Fruit fly (Drosophila melanogaster) whole organism, embryonic: Measurements from ENCODE around the gene Ac3.

Experiments used
- Atf-2 ChIP-seq: fragments of 200-800 bp; sonication (Bioruptor generic); optimal IDR thresholded peaks from 2 replicates; lab custom pipeline; 2016; ENCODE audit warnings: missing biosample characterization, missing genetic modification characterization
- Awh ChIP-seq: fragments of 200-800 bp; sonication (Bioruptor generic); IDR thresholded peaks from 2 replicates; pipeline ENCODE4, ENCODE4 v1.3.6; 2022; ENCODE audit warnings: missing biosample characterization, missing genetic modification characterization
- Bteb2 ChIP-seq: fragments of 200-800 bp; sonication (Bioruptor generic); optimal IDR thresholded peaks from 2 replicates; lab custom pipeline; 2016; ENCODE audit warnings: missing biosample characterization, missing genetic modification characterization
- CG10543 ChIP-seq: fragments of 200-800 bp; sonication (Bioruptor generic); optimal IDR thresholded peaks from 3 replicates; lab custom pipeline; 2017; ENCODE audit warnings: missing biosample characterization, mild to moderate bottlenecking, missing genetic modification characterization, moderate library complexity
- CG11398 ChIP-seq: fragments of 200-800 bp; sonication (Bioruptor generic); optimal IDR thresholded peaks from 2 replicates; lab custom pipeline; 2016; ENCODE audit warnings: missing biosample characterization, missing genetic modification characterization
- CG11504 ChIP-seq: fragments of 200-800 bp; sonication (Bioruptor generic); optimal IDR thresholded peaks from 3 replicates; lab custom pipeline; 2019; ENCODE audit warnings: missing biosample characterization, mild to moderate bottlenecking, missing genetic modification characterization, moderate library complexity
- CG11696 ChIP-seq: fragments of 200-800 bp; sonication (Bioruptor generic); IDR thresholded peaks from 2 replicates; pipeline ENCODE4 v1.3.6; 2022; ENCODE audit warnings: missing biosample characterization, missing genetic modification characterization
- CG12219 ChIP-seq: fragments of 200-800 bp; sonication (Bioruptor generic); optimal IDR thresholded peaks from 3 replicates; lab custom pipeline; 2018; ENCODE audit warnings: missing biosample characterization, mild to moderate bottlenecking, missing genetic modification characterization
- CG13624 ChIP-seq: fragments of 200-800 bp; sonication (Bioruptor generic); optimal IDR thresholded peaks from 2 replicates; lab custom pipeline; 2016; ENCODE audit warnings: missing biosample characterization, missing genetic modification characterization
- CG14710 ChIP-seq: fragments of 200-800 bp; sonication (Bioruptor generic); optimal IDR thresholded peaks from 3 replicates; lab custom pipeline; 2019; ENCODE audit warnings: missing biosample characterization, mild to moderate bottlenecking, missing genetic modification characterization, moderate library complexity
- CG14860 ChIP-seq: fragments of 200-800 bp; sonication (Bioruptor generic); IDR thresholded peaks from 3 replicates; pipeline ENCODE4 v1.3.6; 2022; ENCODE audit warnings: missing biosample characterization, missing genetic modification characterization; ENCODE audit not compliant: partially characterized antibody
- CG15696 ChIP-seq: fragments of 200-800 bp; sonication (Bioruptor generic); optimal IDR thresholded peaks from 2 replicates; lab custom pipeline; 2019; ENCODE audit warnings: missing biosample characterization, mild to moderate bottlenecking, missing genetic modification characterization, moderate library complexity
- CG17568 ChIP-seq: fragments of 200-800 bp; sonication (Bioruptor generic); optimal IDR thresholded peaks from 2 replicates; lab custom pipeline; 2018; ENCODE audit warnings: missing biosample characterization, mild to moderate bottlenecking, missing genetic modification characterization, moderate library complexity
- CG2712 ChIP-seq: fragments of 200-800 bp; optimal IDR thresholded peaks from 3 replicates; lab custom pipeline; 2019; ENCODE audit warnings: missing biosample characterization, mild to moderate bottlenecking, missing genetic modification characterization, moderate library complexity
- CG30403 ChIP-seq: fragments of 200-800 bp; sonication (Bioruptor generic); optimal IDR thresholded peaks from 3 replicates; lab custom pipeline; 2016; ENCODE audit warnings: missing biosample characterization, missing genetic modification characterization
- CG34224 ChIP-seq: fragments of 200-800 bp; sonication (Bioruptor generic); IDR thresholded peaks from 3 replicates; pipeline ENCODE4 v1.3.6; 2022; ENCODE audit warnings: missing biosample characterization, missing genetic modification characterization; ENCODE audit not compliant: partially characterized antibody
- CG3995 ChIP-seq: fragments of 200-800 bp; sonication (Bioruptor generic); optimal IDR thresholded peaks from 3 replicates; lab custom pipeline; 2016; ENCODE audit warnings: missing biosample characterization, missing genetic modification characterization
- CG5180 ChIP-seq: fragments of 200-800 bp; sonication (Bioruptor generic); optimal IDR thresholded peaks from 3 replicates; lab custom pipeline; 2017; ENCODE audit warnings: missing biosample characterization, missing genetic modification characterization, mild to moderate bottlenecking, moderate library complexity, missing genetic modification reagents
- CG7556 ChIP-seq: fragments of 200-800 bp; sonication (Bioruptor generic); optimal IDR thresholded peaks from 2 replicates; lab custom pipeline; 2017; ENCODE audit warnings: missing biosample characterization, mild to moderate bottlenecking, missing genetic modification characterization
- CG8281 ChIP-seq: fragments of 200-800 bp; sonication (Bioruptor generic); optimal IDR thresholded peaks from 2 replicates; lab custom pipeline; 2018; ENCODE audit warnings: missing biosample characterization, mild to moderate bottlenecking, missing genetic modification characterization, moderate library complexity
- CG8290 ChIP-seq, 3 experiments: fragments of 200-800 bp; sonication (Bioruptor generic); optimal IDR thresholded peaks; 2 replicates each; lab custom pipeline; 2016 to 2019; ENCODE audit warnings: missing biosample characterization in 3 of 3, missing genetic modification characterization in 3 of 3, mild to moderate bottlenecking in 2 of 3, moderate library complexity in 1 of 3
- CG9817 ChIP-seq: fragments of 200-800 bp; sonication (Bioruptor generic); optimal IDR thresholded peaks from 2 replicates; lab custom pipeline; 2018; ENCODE audit warnings: missing biosample characterization, mild to moderate bottlenecking, missing genetic modification characterization, moderate library complexity
- Dll ChIP-seq: fragments of 200-800 bp; sonication (Bioruptor generic); IDR thresholded peaks from 4 replicates; pipeline ENCODE4 v1.3.6; 2022; ENCODE audit warnings: missing biosample characterization, missing genetic modification characterization; ENCODE audit not compliant: partially characterized antibody
- Drgx ChIP-seq: fragments of 200-800 bp; sonication (Bioruptor generic); IDR thresholded peaks from 2 replicates; pipeline ENCODE4 v1.3.6; 2022; ENCODE audit warnings: missing biosample characterization, missing genetic modification characterization
- GATAe ChIP-seq: fragments of 200-800 bp; sonication (Bioruptor generic); conservative IDR thresholded peaks from 2 replicates; pipeline ENCODE4 v1.3.6; 2022; ENCODE audit warnings: missing biosample characterization, missing genetic modification characterization
- Gug ChIP-seq: fragments of 200-800 bp; sonication (Bioruptor generic); IDR thresholded peaks from 4 replicates; pipeline ENCODE4 v1.3.6; 2022; ENCODE audit warnings: missing biosample characterization, missing genetic modification characterization
- Lhr ChIP-seq: fragments of 200-800 bp; sonication (Bioruptor generic); optimal IDR thresholded peaks from 3 replicates; lab custom pipeline; 2017; ENCODE audit warnings: mild to moderate bottlenecking, missing biosample characterization, missing genetic modification reagents, missing genetic modification characterization
- Lpt ChIP-seq: fragments of >200 bp; optimal IDR thresholded peaks from 2 replicates; lab custom pipeline; 2018; ENCODE audit warnings: missing biosample characterization, missing genetic modification characterization
- NC2β ChIP-seq: fragments of 200-800 bp; sonication (Bioruptor generic); optimal IDR thresholded peaks from 2 replicates; lab custom pipeline; 2016; ENCODE audit warnings: missing biosample characterization, missing genetic modification characterization
- Nf-YB ChIP-seq: fragments of 200-800 bp; sonication (Bioruptor generic); optimal IDR thresholded peaks from 3 replicates; lab custom pipeline; 2019; ENCODE audit warnings: missing biosample characterization, mild to moderate bottlenecking, missing genetic modification characterization, moderate library complexity
- Sry-β ChIP-seq: fragments of 200-800 bp; sonication (Bioruptor generic); optimal IDR thresholded peaks from 2 replicates; lab custom pipeline; 2018; ENCODE audit warnings: missing biosample characterization, mild to moderate bottlenecking, missing genetic modification characterization, moderate library complexity
- Trl ChIP-seq, 3 experiments: fragments of >200 bp in 2 of 3; fragments of 200-800 bp in 1 of 3; sonication (Bioruptor generic) in 1 of 3; optimal IDR thresholded peaks; 2 replicates in 1 of 3; 3 replicates in 2 of 3; lab custom pipeline; 2016 to 2017; ENCODE audit warnings: missing biosample characterization in 1 of 3, missing genetic modification characterization in 1 of 3
- cad ChIP-seq: fragments of >200 bp; optimal IDR thresholded peaks from 2 replicates; lab custom pipeline; 2017; ENCODE audit warnings: missing biosample characterization, missing genetic modification characterization
- ci ChIP-seq: fragments of 200-800 bp; sonication (Bioruptor generic); IDR thresholded peaks from 3 replicates; pipeline ENCODE4 v1.3.6; 2022; ENCODE audit warnings: missing biosample characterization, missing genetic modification characterization
- croc ChIP-seq: fragments of 200-800 bp; sonication (Bioruptor generic); conservative IDR thresholded peaks from 3 replicates; pipeline ENCODE4 v1.3.6; 2022; ENCODE audit warnings: missing biosample characterization, missing genetic modification characterization
- dmrt99B ChIP-seq: fragments of 200-800 bp; sonication (Bioruptor generic); optimal IDR thresholded peaks from 2 replicates; lab custom pipeline; 2018; ENCODE audit warnings: missing biosample characterization, mild to moderate bottlenecking, missing genetic modification characterization, moderate library complexity
- dpn ChIP-seq, 2 experiments: fragments of 200-800 bp; sonication (Bioruptor generic); optimal IDR thresholded peaks; 3 replicates each; lab custom pipeline; 2016; ENCODE audit warnings: missing biosample characterization in 2 of 2, missing genetic modification characterization in 2 of 2
- her ChIP-seq: fragments of 200-800 bp; sonication (Bioruptor generic); optimal IDR thresholded peaks from 2 replicates; lab custom pipeline; 2016; ENCODE audit warnings: missing biosample characterization, missing genetic modification characterization
- hkb ChIP-seq, 2 experiments: fragments of 200-800 bp in 1 of 2; fragments of >200 bp in 1 of 2; sonication (Bioruptor generic) in 1 of 2; IDR thresholded peaks in 1 of 2; optimal IDR thresholded peaks in 1 of 2; 2 replicates each; pipeline versions ENCODE4 v1.3.6 to Lab custom; 2017 to 2022; ENCODE audit warnings: missing biosample characterization in 1 of 2, missing genetic modification characterization in 1 of 2
- nau ChIP-seq: fragments of 200-800 bp; sonication (Bioruptor generic); optimal IDR thresholded peaks from 3 replicates; lab custom pipeline; 2017; ENCODE audit warnings: missing biosample characterization, mild to moderate bottlenecking, missing genetic modification characterization, missing genetic modification reagents
- nerfin-1 ChIP-seq: fragments of 200-800 bp; sonication (Bioruptor generic); optimal IDR thresholded peaks from 3 replicates; lab custom pipeline; 2019; ENCODE audit warnings: missing biosample characterization, mild to moderate bottlenecking, missing genetic modification characterization, moderate library complexity
- nerfin-2 ChIP-seq: fragments of 200-800 bp; sonication (Bioruptor generic); IDR thresholded peaks from 2 replicates; pipeline ENCODE4 v1.3.6; 2022; ENCODE audit warnings: missing biosample characterization, missing genetic modification characterization; ENCODE audit not compliant: partially characterized antibody
- onecut ChIP-seq: fragments of 200-800 bp; sonication (Bioruptor generic); IDR thresholded peaks from 2 replicates; pipeline ENCODE4 v1.3.6; 2022; ENCODE audit warnings: missing biosample characterization, missing genetic modification characterization
- rib ChIP-seq: fragments of 200-800 bp; sonication (Bioruptor generic); IDR thresholded peaks from 2 replicates; pipeline ENCODE4 v1.3.6; 2022; ENCODE audit warnings: missing biosample characterization, missing genetic modification characterization
- salm ChIP-seq: fragments of 200-800 bp; sonication (Bioruptor generic); optimal IDR thresholded peaks from 2 replicates; lab custom pipeline; 2018; ENCODE audit warnings: missing biosample characterization, mild to moderate bottlenecking, missing genetic modification characterization
- seq ChIP-seq: fragments of 200-800 bp; sonication (Bioruptor generic); IDR thresholded peaks from 2 replicates; pipeline ENCODE4 v1.3.6; 2022; ENCODE audit warnings: missing biosample characterization, missing genetic modification characterization
- sug ChIP-seq: fragments of 200-800 bp; optimal IDR thresholded peaks from 2 replicates; lab custom pipeline; 2019; ENCODE audit warnings: missing biosample characterization, mild to moderate bottlenecking, missing genetic modification characterization, moderate library complexity
- yki ChIP-seq: fragments of >200 bp; optimal IDR thresholded peaks from 3 replicates; lab custom pipeline; 2018
- zf30C ChIP-seq: fragments of 200-800 bp; sonication (Bioruptor generic); optimal IDR thresholded peaks from 3 replicates; lab custom pipeline; 2018; ENCODE audit warnings: missing biosample characterization, mild to moderate bottlenecking, missing genetic modification characterization

Gene Ac3

DNA sequence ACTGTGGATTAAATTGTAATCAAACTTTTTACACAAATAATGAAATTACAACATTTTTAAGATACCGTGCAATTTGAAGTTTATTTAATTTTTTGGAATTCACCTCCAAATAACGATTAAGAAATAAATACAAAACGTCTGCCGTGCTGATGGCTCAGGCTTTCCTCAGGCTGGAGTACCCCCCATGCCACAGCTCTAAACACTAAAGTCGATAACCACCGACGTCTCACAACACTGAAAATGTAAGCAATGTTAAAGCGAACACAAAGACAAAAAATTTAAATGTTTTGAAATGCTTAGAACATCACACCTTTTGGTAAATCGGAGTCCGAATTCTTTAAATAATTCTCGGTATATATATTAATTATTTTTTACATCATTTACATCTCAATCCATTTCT is 25.0 kb downstream of the Ac3 start (continued):
- no peak for TF ChIP-seq nerfin-1 (tag; lab: Kevin White, UChicago)
- peak; percentile 31; the same call in 1 of the 3 replicates for TF ChIP-seq croc (GFP tag; lab: Robert Waterston, UW)
- TF ChIP-seq CG7556 (GFP tag; lab: Kevin White, UChicago), result no peak
- TF ChIP-seq Bteb2 (GFP tag; lab: Kevin White, UChicago), result peak; percentile 12
- no peak for TF ChIP-seq CG17568 (GFP tag; lab: Kevin White, UChicago)
- TF ChIP-seq CG11504 (tag; lab: Kevin White, UChicago), result peak; percentile 66
- TF ChIP-seq CG13624 (GFP tag; lab: Kevin White, UChicago), result peak; percentile 55
- TF ChIP-seq CG14710, result peak; percentile 50
- TF ChIP-seq dpn (GFP tag; optimal IDR thresholded peaks at IDR 0.05; lab: Kevin White, UChicago), result peak; percentile 51 to 69
- TF ChIP-seq CG3995 (GFP tag; lab: Kevin White, UChicago), result peak; percentile 78
- peak; percentile 70 for TF ChIP-seq onecut (GFP tag; lab: Robert Waterston, UW)
- peak; percentile 39; the same call in 1 of the 4 replicates for TF ChIP-seq Dll (GFP tag; lab: Robert Waterston, UW)
- TF ChIP-seq Nf-YB, result no peak
- no peak for TF ChIP-seq nau (GFP tag; lab: Kevin White, UChicago)
- TF ChIP-seq nerfin-2 (GFP tag; lab: Robert Waterston, UW), result no peak
- TF ChIP-seq dmrt99B (tag; lab: Kevin White, UChicago), result no peak
- TF ChIP-seq Gug (GFP tag; lab: Robert Waterston, UW), result peak; percentile 70; the same call in 3 of the 4 replicates
- no peak for TF ChIP-seq Sry-β (GFP tag; lab: Kevin White, UChicago)
- TF ChIP-seq Lhr (GFP tag; lab: Kevin White, UChicago), result peak; percentile 78
- no peak for TF ChIP-seq CG9817 (tag; lab: Kevin White, UChicago)
- TF ChIP-seq Awh (GFP tag; lab: Robert Waterston, UW), result peak; percentile 40; the same call in 1 of the 2 replicates
- peak; percentile 25 for TF ChIP-seq CG15696
- TF ChIP-seq sug, result peak; percentile 37
- no peak for TF ChIP-seq CG8281 (tag; lab: Kevin White, UChicago)
- TF ChIP-seq Drgx, result peak; percentile 49
- TF ChIP-seq CG34224 (GFP tag; lab: Robert Waterston, UW), result peak; percentile 29; the same call in 1 of the 3 replicates
- peak; percentile 46 for TF ChIP-seq her (GFP tag; lab: Kevin White, UChicago)
- no peak for TF ChIP-seq yki (lab: Kevin White, UChicago)
- TF ChIP-seq Atf-2 (GFP tag; lab: Kevin White, UChicago), result peak; percentile 14
- no peak for TF ChIP-seq CG14860
- peak; percentile 71 for TF ChIP-seq CG30403 (GFP tag; lab: Kevin White, UChicago)
- TF ChIP-seq Lpt (GFP tag; lab: Kevin White, UChicago), result no peak
- peak; percentile 48 for TF ChIP-seq CG10543 (GFP tag; lab: Kevin White, UChicago)
- peak; percentile 13 for TF ChIP-seq CG11398 (GFP tag; lab: Kevin White, UChicago)
- TF ChIP-seq GATAe, result no peak
- TF ChIP-seq CG11696 (GFP tag; lab: Robert Waterston, UW), result peak; percentile 36; the same call in 1 of the 2 replicates
- TF ChIP-seq Trl (optimal IDR thresholded peaks at IDR 0.05; lab: Kevin White, UChicago), result no peak
- peak; percentile 43 for TF ChIP-seq Trl (GFP tag; optimal IDR thresholded peaks at IDR 0.05; lab: Kevin White, UChicago)
- TF ChIP-seq CG5180, result no peak
- no peak for TF ChIP-seq ci (GFP tag; lab: Robert Waterston, UW)
- no peak for TF ChIP-seq cad (GFP tag; lab: Kevin White, UChicago)
- TF ChIP-seq salm (tag; lab: Kevin White, UChicago), result peak; percentile 18
- peak; percentile 68 for TF ChIP-seq CG2712 (tag; lab: Kevin White, UChicago)
- no peak for TF ChIP-seq NC2β
- peak; percentile 38; the same call in 1 of the 2 replicates for TF ChIP-seq seq (GFP tag; lab: Robert Waterston, UW)
- peak; percentile 24 for TF ChIP-seq CG12219
- no peak for TF ChIP-seq zf30C (GFP tag; lab: Kevin White, UChicago)
- peak; percentile 76 for TF ChIP-seq CG8290 (GFP tag; optimal IDR thresholded peaks at IDR 0.05; lab: Kevin White, UChicago)
- peak; percentile 75 to 76 for TF ChIP-seq CG8290 (tag; optimal IDR thresholded peaks at IDR 0.05; lab: Kevin White, UChicago)
- no peak for TF ChIP-seq rib (GFP tag; lab: Robert Waterston, UW)
- TF ChIP-seq hkb (optimal IDR thresholded peaks at IDR 0.05; lab: Kevin White, UChicago), result no peak
- TF ChIP-seq hkb (GFP tag; IDR thresholded peaks at IDR 0.05; lab: Robert Waterston, UW), result peak; percentile 64; the same call in 1 of the 2 replicates
